Fruit fly (Drosophila melanogaster): ENCODE measurements around the gene pes.

Gene pes

dm6 chr2L:7990720-7991119 lies 3.3 kb downstream of the pes start:
- TF ChIP-seq Eip78C (GFP tag) (peak; percentile 48), dac (GFP tag; optimal IDR thresholded peaks at IDR 0.05) (no peak)

dm6 chr2L:7989868-7990267 lies 4.1 kb downstream of the pes start:
- no peak for TF ChIP-seq Lpt (GFP tag; optimal IDR thresholded peaks at IDR 0.05)
- TF ChIP-seq vri (GFP tag; optimal IDR thresholded peaks at IDR 0.05), result peak; percentile 9

dm6 chr2L:7986210-7986609 lies 7.8 kb downstream of the pes start:
- TF ChIP-seq CG4318 (GFP tag; optimal IDR thresholded peaks at IDR 0.05), result no peak
- TF ChIP-seq svp (GFP tag), result peak; percentile 11

dm6 chr2L:7984889-7985514 lies 9.0 kb downstream of the pes start:
- TF ChIP-seq achi (GFP tag; optimal IDR thresholded peaks at IDR 0.05) (peak; percentile 53), Eip78C (GFP tag) (peak; percentile 93), fd59A (GFP tag; optimal IDR thresholded peaks at IDR 0.05) (no peak), CG15336 (GFP tag; IDR thresholded peaks at IDR 0.05) (peak; percentile 65), OdsH (GFP tag; optimal IDR thresholded peaks at IDR 0.05) (peak; percentile 52), CG10631 (GFP tag; optimal IDR thresholded peaks at IDR 0.05) (peak; percentile 29), Smox (GFP tag; optimal IDR thresholded peaks at IDR 0.05) (peak; percentile 41), salr (GFP tag; optimal IDR thresholded peaks at IDR 0.05) (peak; percentile 0 to 20), Met (GFP tag; optimal IDR thresholded peaks at IDR 0.05) (peak; percentile 64), CG9139 (GFP tag; optimal IDR thresholded peaks at IDR 0.05) (peak; percentile 32), CG1621 (tag; optimal IDR thresholded peaks at IDR 0.05) (peak; percentile 13), CG8632 (GFP tag; optimal IDR thresholded peaks at IDR 0.05) (peak; percentile 54), CG8119 (GFP tag; IDR thresholded peaks at IDR 0.05) (peak; percentile 60; the same call in 1 of the 3 replicates), lz (GFP tag; optimal IDR thresholded peaks at IDR 0.05) (peak; percentile 49), CG4318 (GFP tag; optimal IDR thresholded peaks at IDR 0.05) (peak; percentile 15), Sox14 (GFP tag; optimal IDR thresholded peaks at IDR 0.05) (peak; percentile 73), topi (GFP tag; optimal IDR thresholded peaks at IDR 0.05) (peak; percentile 71), fd85E (GFP tag; optimal IDR thresholded peaks at IDR 0.05) (peak; percentile 43), CG8319 (GFP tag; optimal IDR thresholded peaks at IDR 0.05) (peak; percentile 29), CG6808 (GFP tag; optimal IDR thresholded peaks at IDR 0.05) (peak; percentile 56), CG32006 (GFP tag; optimal IDR thresholded peaks at IDR 0.05) (peak; percentile 70), Ets21C (GFP tag; optimal IDR thresholded peaks at IDR 0.05) (peak; percentile 8), CG16779 (tag; optimal IDR thresholded peaks at IDR 0.05) (peak; percentile 38), CG7368 (GFP tag; optimal IDR thresholded peaks at IDR 0.05) (peak; percentile 45), Eip75B (GFP tag; optimal IDR thresholded peaks at IDR 0.05) (peak; percentile 66), dsx (GFP tag; optimal IDR thresholded peaks at IDR 0.05; ENCODE audit: poor library complexity, severe bottlenecking) (peak; percentile 58), vri (GFP tag; optimal IDR thresholded peaks at IDR 0.05) (peak; percentile 83), eg (GFP tag; IDR thresholded peaks at IDR 0.05) (no peak), spab (GFP tag; optimal IDR thresholded peaks at IDR 0.05) (peak; percentile 8), ss (GFP tag; optimal IDR thresholded peaks at IDR 0.05) (peak; percentile 34 to 58), esn (GFP tag; optimal IDR thresholded peaks at IDR 0.05) (peak; percentile 67), CG6276 (GFP tag; optimal IDR thresholded peaks at IDR 0.05) (peak; percentile 35), net (GFP tag; optimal IDR thresholded peaks at IDR 0.05) (peak; percentile 70), pdm3 (GFP tag; optimal IDR thresholded peaks at IDR 0.05) (peak; percentile 63), Gug (GFP tag; IDR thresholded peaks at IDR 0.05) (no peak), Lpt (GFP tag; optimal IDR thresholded peaks at IDR 0.05) (peak; percentile 43), CG11294 (GFP tag; IDR thresholded peaks at IDR 0.05) (no peak), Blimp-1 (GFP tag; optimal IDR thresholded peaks at IDR 0.05) (peak; percentile 0), Hr39 (GFP tag; optimal IDR thresholded peaks at IDR 0.05) (peak; percentile 44), CG3919 (GFP tag; optimal IDR thresholded peaks at IDR 0.05) (peak; percentile 67), CG10669 (GFP tag; optimal IDR thresholded peaks at IDR 0.05) (peak; percentile 60), CG11762 (GFP tag; optimal IDR thresholded peaks at IDR 0.05; ENCODE audit: insufficient read depth) (no peak)

Data from whole organism, prepupa.